Fruit fly (Drosophila melanogaster) whole organism, prepupa: ENCODE results near the gene CG34451.

Source experiments
- Blimp-1 ChIP-seq: fragments of 200-800 bp; sonication (Bioruptor generic); optimal IDR thresholded peaks from 3 replicates; lab custom pipeline; 2017; ENCODE audit warnings: missing biosample characterization, missing genetic modification characterization, mild to moderate bottlenecking, moderate library complexity, missing genetic modification reagents
- CG10631 ChIP-seq: fragments of 200-800 bp; sonication (Bioruptor generic); optimal IDR thresholded peaks from 2 replicates; lab custom pipeline; 2016; ENCODE audit warnings: missing biosample characterization, missing genetic modification characterization
- CG10669 ChIP-seq: fragments of 200-800 bp; sonication (Bioruptor generic); optimal IDR thresholded peaks from 3 replicates; lab custom pipeline; 2018; ENCODE audit warnings: missing biosample characterization, mild to moderate bottlenecking, missing genetic modification characterization, moderate library complexity
- CG11762 ChIP-seq: fragments of 200-800 bp; sonication (Bioruptor generic); optimal IDR thresholded peaks from 3 replicates; lab custom pipeline; 2016; ENCODE audit warnings: missing biosample characterization, missing genetic modification characterization; ENCODE audit not compliant: insufficient read depth
- CG11902 ChIP-seq: fragments of 200-800 bp; sonication (Bioruptor generic); optimal IDR thresholded peaks from 3 replicates; lab custom pipeline; 2016; ENCODE audit warnings: missing biosample characterization, missing genetic modification characterization
- CG15336 ChIP-seq: fragments of 200-800 bp; sonication (Bioruptor generic); IDR thresholded peaks from 2 replicates; pipeline ENCODE4 v1.3.6; 2022; ENCODE audit warnings: missing biosample characterization, missing genetic modification characterization
- CG1621 ChIP-seq: fragments of 200-800 bp; sonication (Bioruptor generic); optimal IDR thresholded peaks from 3 replicates; lab custom pipeline; 2018; ENCODE audit warnings: missing biosample characterization, mild to moderate bottlenecking, missing genetic modification characterization
- CG16779 ChIP-seq: fragments of 200-800 bp; sonication (Bioruptor generic); optimal IDR thresholded peaks from 3 replicates; lab custom pipeline; 2017; ENCODE audit warnings: missing biosample characterization, mild to moderate bottlenecking, missing genetic modification characterization
- CG3032 ChIP-seq: fragments of 200-800 bp; optimal IDR thresholded peaks from 2 replicates; lab custom pipeline; 2019; ENCODE audit warnings: missing biosample characterization, mild to moderate bottlenecking, missing genetic modification characterization, moderate library complexity
- CG32006 ChIP-seq: fragments of 200-800 bp; sonication (Bioruptor generic); optimal IDR thresholded peaks from 3 replicates; lab custom pipeline; 2017; ENCODE audit warnings: missing biosample characterization, mild to moderate bottlenecking, missing genetic modification characterization
- CG34406 ChIP-seq: fragments of 200-800 bp; sonication (Bioruptor generic); optimal IDR thresholded peaks from 3 replicates; lab custom pipeline; 2016; ENCODE audit warnings: missing biosample characterization, missing genetic modification characterization
- CG3919 ChIP-seq: fragments of 200-800 bp; sonication (Bioruptor generic); optimal IDR thresholded peaks from 3 replicates; lab custom pipeline; 2016; ENCODE audit warnings: missing biosample characterization, missing genetic modification characterization
- CG4318 ChIP-seq: fragments of 200-800 bp; sonication (Bioruptor generic); optimal IDR thresholded peaks from 3 replicates; lab custom pipeline; 2017; ENCODE audit warnings: missing biosample characterization, mild to moderate bottlenecking, missing genetic modification characterization
- CG6163 ChIP-seq: fragments of 200-800 bp; sonication (Bioruptor generic); IDR thresholded peaks from 3 replicates; pipeline ENCODE4 v1.3.6; 2022; ENCODE audit warnings: missing biosample characterization, missing genetic modification characterization
- CG6276 ChIP-seq: fragments of 200-800 bp; sonication (Bioruptor generic); optimal IDR thresholded peaks from 2 replicates; lab custom pipeline; 2017; ENCODE audit warnings: missing biosample characterization, mild to moderate bottlenecking, missing genetic modification characterization
- CG6808 ChIP-seq: fragments of 200-800 bp; sonication (Bioruptor generic); optimal IDR thresholded peaks from 3 replicates; lab custom pipeline; 2017; ENCODE audit warnings: missing biosample characterization, missing genetic modification characterization, mild to moderate bottlenecking, moderate library complexity, missing genetic modification reagents
- CG6854 ChIP-seq: fragments of 200-800 bp; sonication (Bioruptor generic); optimal IDR thresholded peaks from 2 replicates; lab custom pipeline; 2017; ENCODE audit warnings: missing biosample characterization, mild to moderate bottlenecking, missing genetic modification characterization
- CG7368 ChIP-seq: fragments of 200-800 bp; sonication (Bioruptor generic); optimal IDR thresholded peaks from 3 replicates; lab custom pipeline; 2016; ENCODE audit warnings: missing biosample characterization, missing genetic modification characterization
- CG8319 ChIP-seq: fragments of 200-800 bp; sonication (Bioruptor generic); optimal IDR thresholded peaks from 3 replicates; lab custom pipeline; 2016; ENCODE audit warnings: missing biosample characterization, missing genetic modification characterization
- CG8632 ChIP-seq: fragments of 200-800 bp; sonication (Bioruptor generic); optimal IDR thresholded peaks from 3 replicates; lab custom pipeline; 2016; ENCODE audit warnings: missing biosample characterization, missing genetic modification characterization
- CG9139 ChIP-seq: fragments of 200-800 bp; sonication (Bioruptor generic); optimal IDR thresholded peaks from 3 replicates; lab custom pipeline; 2017; ENCODE audit warnings: missing biosample characterization, mild to moderate bottlenecking, missing genetic modification characterization
- Eip75B ChIP-seq: fragments of 200-800 bp; sonication (Bioruptor generic); optimal IDR thresholded peaks from 3 replicates; lab custom pipeline; 2016; ENCODE audit warnings: missing biosample characterization, missing genetic modification characterization
- Ets21C ChIP-seq: fragments of 200-800 bp; sonication (Bioruptor generic); optimal IDR thresholded peaks from 3 replicates; lab custom pipeline; 2016; ENCODE audit warnings: missing biosample characterization, missing genetic modification characterization
- Ets96B ChIP-seq: fragments of 200-800 bp; optimal IDR thresholded peaks from 2 replicates; lab custom pipeline; 2019; ENCODE audit warnings: missing biosample characterization, mild to moderate bottlenecking, missing genetic modification characterization, moderate library complexity
- Gug ChIP-seq: fragments of 200-800 bp; sonication (Bioruptor generic); IDR thresholded peaks from 2 replicates; pipeline ENCODE4 v1.3.6; 2022; ENCODE audit warnings: missing biosample characterization, missing genetic modification characterization
- Hr38 ChIP-seq: sonication (Bioruptor generic); optimal IDR thresholded peaks from 2 replicates; lab custom pipeline; 2016; ENCODE audit warnings: missing biosample characterization, missing genetic modification characterization
- Hr39 ChIP-seq: fragments of 200-800 bp; sonication (Bioruptor generic); optimal IDR thresholded peaks from 2 replicates; lab custom pipeline; 2016; ENCODE audit warnings: missing biosample characterization, missing genetic modification characterization
- Hr4 ChIP-seq: fragments of 200-800 bp; sonication (Bioruptor generic); optimal IDR thresholded peaks from 3 replicates; lab custom pipeline; 2016; ENCODE audit warnings: missing biosample characterization, missing genetic modification characterization
- Lpt ChIP-seq: fragments of 200-800 bp; sonication (Bioruptor generic); optimal IDR thresholded peaks from 3 replicates; lab custom pipeline; 2016; ENCODE audit warnings: missing biosample characterization, missing genetic modification characterization
- Met ChIP-seq: fragments of 200-800 bp; sonication (Bioruptor generic); optimal IDR thresholded peaks from 3 replicates; lab custom pipeline; 2016; ENCODE audit warnings: missing biosample characterization, missing genetic modification characterization
- OdsH ChIP-seq: fragments of 200-800 bp; sonication (Bioruptor generic); optimal IDR thresholded peaks from 3 replicates; lab custom pipeline; 2016; ENCODE audit warnings: missing biosample characterization, missing genetic modification characterization
- Smox ChIP-seq: fragments of 200-800 bp; sonication (Bioruptor generic); optimal IDR thresholded peaks from 3 replicates; lab custom pipeline; 2016; ENCODE audit warnings: missing biosample characterization, missing genetic modification characterization
- Sox102F ChIP-seq: fragments of 200-800 bp; sonication (Bioruptor generic); optimal IDR thresholded peaks from 2 replicates; lab custom pipeline; 2016; ENCODE audit warnings: missing biosample characterization, mild to moderate bottlenecking, missing genetic modification characterization
- Sox14 ChIP-seq: fragments of 200-800 bp; sonication (Bioruptor generic); optimal IDR thresholded peaks from 3 replicates; lab custom pipeline; 2016; ENCODE audit warnings: missing biosample characterization, missing genetic modification characterization
- Sox15 ChIP-seq: fragments of 200-800 bp; sonication (Bioruptor generic); optimal IDR thresholded peaks from 3 replicates; lab custom pipeline; 2016; ENCODE audit warnings: missing biosample characterization, missing genetic modification characterization
- achi ChIP-seq: fragments of 200-800 bp; sonication (Bioruptor generic); optimal IDR thresholded peaks from 3 replicates; lab custom pipeline; 2016; ENCODE audit warnings: missing biosample characterization, missing genetic modification characterization
- dac ChIP-seq: fragments of 200-800 bp; sonication (Bioruptor generic); optimal IDR thresholded peaks from 2 replicates; lab custom pipeline; 2017; ENCODE audit warnings: missing biosample characterization, mild to moderate bottlenecking, missing genetic modification characterization
- dsx ChIP-seq: fragments of 200-800 bp; optimal IDR thresholded peaks from 3 replicates; lab custom pipeline; 2019; ENCODE audit warnings: missing biosample characterization, mild to moderate bottlenecking, missing genetic modification characterization, moderate library complexity; ENCODE audit not compliant: poor library complexity, severe bottlenecking
- eg ChIP-seq: fragments of 200-800 bp; sonication (Bioruptor generic); IDR thresholded peaks from 3 replicates; pipeline ENCODE4 v1.3.6; 2022; ENCODE audit warnings: missing biosample characterization, missing genetic modification characterization
- esn ChIP-seq: fragments of 200-800 bp; sonication (Bioruptor generic); optimal IDR thresholded peaks from 2 replicates; lab custom pipeline; 2016; ENCODE audit warnings: missing biosample characterization, mild to moderate bottlenecking, missing genetic modification characterization, moderate library complexity
- fd59A ChIP-seq: fragments of 200-800 bp; sonication (Bioruptor generic); optimal IDR thresholded peaks from 2 replicates; lab custom pipeline; 2017; ENCODE audit warnings: missing biosample characterization, mild to moderate bottlenecking, missing genetic modification characterization, missing genetic modification reagents
- fd85E ChIP-seq: fragments of 200-800 bp; sonication (Bioruptor generic); optimal IDR thresholded peaks from 3 replicates; lab custom pipeline; 2016; ENCODE audit warnings: missing biosample characterization, missing genetic modification characterization
- fkh ChIP-seq: fragments of 200-800 bp; sonication (Bioruptor generic); optimal IDR thresholded peaks from 3 replicates; lab custom pipeline; 2017; ENCODE audit warnings: missing biosample characterization, mild to moderate bottlenecking, missing genetic modification characterization, moderate library complexity
- lz ChIP-seq: fragments of 200-800 bp; sonication (Bioruptor generic); optimal IDR thresholded peaks from 3 replicates; lab custom pipeline; 2016; ENCODE audit warnings: missing biosample characterization, missing genetic modification characterization
- net ChIP-seq: fragments of 200-800 bp; sonication (Bioruptor generic); optimal IDR thresholded peaks from 3 replicates; lab custom pipeline; 2016; ENCODE audit warnings: missing biosample characterization, missing genetic modification characterization
- pdm3 ChIP-seq: fragments of 200-800 bp; sonication (Bioruptor generic); optimal IDR thresholded peaks from 3 replicates; lab custom pipeline; 2016; ENCODE audit warnings: missing biosample characterization, missing genetic modification characterization
- spab ChIP-seq: fragments of 200-800 bp; sonication (Bioruptor generic); optimal IDR thresholded peaks from 2 replicates; lab custom pipeline; 2017; ENCODE audit warnings: missing biosample characterization, mild to moderate bottlenecking, missing genetic modification characterization, missing genetic modification reagents
- ss ChIP-seq, 2 experiments: fragments of 200-800 bp; sonication (Bioruptor generic); optimal IDR thresholded peaks; 2 replicates in 1 of 2; 3 replicates in 1 of 2; lab custom pipeline; 2017 to 2018; ENCODE audit warnings: mild to moderate bottlenecking in 2 of 2, missing biosample characterization in 2 of 2, missing genetic modification characterization in 2 of 2, moderate library complexity in 1 of 2
- svp ChIP-seq: fragments of 200-800 bp; sonication (Bioruptor generic); peaks from one replicate; lab custom pipeline; 2016; ENCODE audit warnings: missing biosample characterization, missing genetic modification characterization
- topi ChIP-seq: fragments of 200-800 bp; sonication (Bioruptor generic); optimal IDR thresholded peaks from 3 replicates; lab custom pipeline; 2016; ENCODE audit warnings: missing biosample characterization, missing genetic modification characterization
- vri ChIP-seq: fragments of 200-800 bp; sonication (Bioruptor generic); optimal IDR thresholded peaks from 3 replicates; lab custom pipeline; 2016; ENCODE audit warnings: missing biosample characterization, mild to moderate bottlenecking, missing genetic modification characterization

CG34451 gene

dm6 chr3L:15641590-15642019 is 50.3 kb downstream of the CG34451 start:
- TF ChIP-seq OdsH (GFP tag; lab: Kevin White, UChicago) = peak; percentile 34
- TF ChIP-seq Smox (GFP tag; lab: Kevin White, UChicago) = peak; percentile 49
- peak; percentile 73 for TF ChIP-seq esn
- TF ChIP-seq Ets96B = peak; percentile 50
- TF ChIP-seq Eip75B (GFP tag; lab: Kevin White, UChicago) = peak; percentile 52
- no peak for TF ChIP-seq CG6276 (GFP tag; lab: Kevin White, UChicago)
- peak; percentile 63 for TF ChIP-seq CG3919
- TF ChIP-seq CG6163 = peak; percentile 41; the same call in 1 of the 3 replicates
- TF ChIP-seq CG6808 (GFP tag; lab: Kevin White, UChicago) = peak; percentile 29
- TF ChIP-seq vri (GFP tag; lab: Kevin White, UChicago) = no peak
- TF ChIP-seq CG9139 (GFP tag; lab: Kevin White, UChicago) = no peak
- TF ChIP-seq net (GFP tag; lab: Kevin White, UChicago) = peak; percentile 5
- TF ChIP-seq Hr39 (GFP tag; lab: Kevin White, UChicago) = peak; percentile 18
- TF ChIP-seq spab (GFP tag; lab: Kevin White, UChicago) = peak; percentile 29
- TF ChIP-seq ss (GFP tag; optimal IDR thresholded peaks at IDR 0.05; lab: Kevin White, UChicago) = peak in 1 of 2 experiments; percentile 51
- TF ChIP-seq lz = peak; percentile 27
- TF ChIP-seq Met (GFP tag; lab: Kevin White, UChicago) = peak; percentile 65
- no peak for TF ChIP-seq CG6854 (GFP tag; lab: Kevin White, UChicago)
- no peak for TF ChIP-seq Hr38 (GFP tag; lab: Kevin White, UChicago)
- TF ChIP-seq CG4318 (GFP tag; lab: Kevin White, UChicago) = peak; percentile 14
- peak; percentile 29 for TF ChIP-seq dac
- peak; percentile 73 for TF ChIP-seq svp
- TF ChIP-seq topi (GFP tag; lab: Kevin White, UChicago) = peak; percentile 64
- no peak for TF ChIP-seq CG16779 (tag; lab: Kevin White, UChicago)
- TF ChIP-seq Sox15 (GFP tag; lab: Kevin White, UChicago) = no peak
- peak; percentile 0 for TF ChIP-seq CG7368 (GFP tag; lab: Kevin White, UChicago)
- peak; percentile 41 for TF ChIP-seq CG3032 (tag; lab: Kevin White, UChicago)
- peak; percentile 49 for TF ChIP-seq Blimp-1 (GFP tag; lab: Kevin White, UChicago)
- TF ChIP-seq Hr4 = no peak
- TF ChIP-seq CG15336 (GFP tag; lab: Robert Waterston, UW) = 0 out of 2 replicates have a peak, but pooled peaks have one; percentile 27
- peak; percentile 3 for TF ChIP-seq CG1621
- TF ChIP-seq Gug (GFP tag; lab: Robert Waterston, UW) = 0 out of 2 replicates have a peak, but pooled peaks have one; percentile 21
- peak; percentile 37 for TF ChIP-seq CG8319 (GFP tag; lab: Kevin White, UChicago)
- peak; percentile 53 for TF ChIP-seq Sox102F (GFP tag; lab: Kevin White, UChicago)
- TF ChIP-seq Ets21C = peak; percentile 3
- TF ChIP-seq fd85E (GFP tag; lab: Kevin White, UChicago) = no peak
- peak; percentile 43 for TF ChIP-seq CG11762 (GFP tag; lab: Kevin White, UChicago)
- TF ChIP-seq CG11902 (GFP tag; lab: Kevin White, UChicago) = peak; percentile 31
- peak; percentile 33 for TF ChIP-seq fd59A (GFP tag; lab: Kevin White, UChicago)
- no peak for TF ChIP-seq achi (GFP tag; lab: Kevin White, UChicago)
- no peak for TF ChIP-seq fkh (GFP tag; lab: Kevin White, UChicago)
- TF ChIP-seq eg (GFP tag; lab: Robert Waterston, UW) = no peak
- peak; percentile 64 for TF ChIP-seq Sox14 (GFP tag; lab: Kevin White, UChicago)
- peak; percentile 44 for TF ChIP-seq CG8632 (GFP tag; lab: Kevin White, UChicago)
- peak; percentile 44 for TF ChIP-seq pdm3 (GFP tag; lab: Kevin White, UChicago)
- peak; percentile 49 for TF ChIP-seq CG10631
- peak; percentile 32 for TF ChIP-seq Lpt
- peak; percentile 23 for TF ChIP-seq CG34406
- peak; percentile 66 for TF ChIP-seq CG10669 (GFP tag; lab: Kevin White, UChicago)
- TF ChIP-seq dsx = peak; percentile 17
- peak; percentile 51 for TF ChIP-seq CG32006 (GFP tag; lab: Kevin White, UChicago)
